Worm (Caenorhabditis elegans) whole organism, late embryonic: Measurements from ENCODE around the gene ZC196.3.
"Not testable (repeated sequence)": the region's sequence is repeated elsewhere in the genome, so short reads cannot be mapped to it uniquely, and the experiment has no call there.

Source experiments
- F13H6.1 ChIP-seq: sonication (generic microtip); optimal IDR thresholded peaks from 2 replicates; lab custom pipeline; 2016; ENCODE audit warnings: missing genetic modification characterization, missing compliant biosample characterization
- K02D7.2 ChIP-seq: sonication (generic microtip); optimal IDR thresholded peaks from 2 replicates; lab custom pipeline; 2017; ENCODE audit warnings: mild to moderate bottlenecking, missing genetic modification characterization, missing compliant biosample characterization
- K09A11.1 ChIP-seq: sonication (generic microtip); optimal IDR thresholded peaks from 2 replicates; lab custom pipeline; 2017; ENCODE audit warnings: antibody characterized with exemption, mild to moderate bottlenecking, missing genetic modification characterization, missing compliant biosample characterization; ENCODE audit not compliant: insufficient read depth
- ama-1 ChIP-seq: fragments of 150-350 bp; optimal IDR thresholded peaks from 2 replicates; lab custom pipeline; 2014
- ceh-18 ChIP-seq: sonication (generic microtip); optimal IDR thresholded peaks from 2 replicates; lab custom pipeline; 2016; ENCODE audit warnings: missing genetic modification characterization, missing compliant biosample characterization
- ceh-2 ChIP-seq: sonication (generic microtip); optimal IDR thresholded peaks from 2 replicates; lab custom pipeline; 2016; ENCODE audit warnings: missing genotype, missing genetic modification characterization, missing compliant biosample characterization
- ceh-34 ChIP-seq: sonication (generic microtip); optimal IDR thresholded peaks from 2 replicates; lab custom pipeline; 2016; ENCODE audit warnings: mild to moderate bottlenecking, missing genetic modification characterization, missing compliant biosample characterization
- ceh-48 ChIP-seq: sonication (generic microtip); optimal IDR thresholded peaks from 2 replicates; lab custom pipeline; 2016; ENCODE audit warnings: missing genetic modification characterization, inconsistent platforms, missing compliant biosample characterization
- ceh-9 ChIP-seq: sonication (generic microtip); optimal IDR thresholded peaks from 2 replicates; lab custom pipeline; 2016; ENCODE audit warnings: mild to moderate bottlenecking, missing genetic modification characterization, inconsistent platforms, missing compliant biosample characterization
- dmd-4 ChIP-seq: sonication (generic microtip); optimal IDR thresholded peaks from 2 replicates; lab custom pipeline; 2016; ENCODE audit warnings: borderline replicate concordance, missing genetic modification characterization, missing compliant biosample characterization
- elt-2 ChIP-seq: sonication (generic microtip); optimal IDR thresholded peaks from 2 replicates; lab custom pipeline; 2016; ENCODE audit warnings: missing genetic modification reagents, missing genetic modification characterization, missing compliant biosample characterization
- fkh-10 ChIP-seq: fragments of 150-350 bp; optimal IDR thresholded peaks from 2 replicates; lab custom pipeline; 2014; ENCODE audit warnings: missing biosample characterization, missing genetic modification reagents, missing genetic modification characterization
- gmeb-2 ChIP-seq: sonication (generic microtip); optimal IDR thresholded peaks from 2 replicates; lab custom pipeline; 2016; ENCODE audit warnings: missing genetic modification characterization, inconsistent platforms, missing compliant biosample characterization
- hlh-13 ChIP-seq: fragments of 200-800 bp; sonication (Bioruptor generic); optimal IDR thresholded peaks from 2 replicates; lab custom pipeline; 2018; ENCODE audit warnings: mild to moderate bottlenecking, missing genetic modification characterization, missing compliant biosample characterization
- hlh-15 ChIP-seq: sonication (generic microtip); optimal IDR thresholded peaks from 2 replicates; lab custom pipeline; 2016; ENCODE audit warnings: missing genetic modification characterization, missing compliant biosample characterization
- hlh-30 ChIP-seq: sonication (generic microtip); optimal IDR thresholded peaks from 2 replicates; lab custom pipeline; 2017; ENCODE audit warnings: antibody characterized with exemption, missing genetic modification characterization, missing compliant biosample characterization; ENCODE audit not compliant: insufficient read depth
- lim-6 ChIP-seq: sonication (generic microtip); optimal IDR thresholded peaks from 2 replicates; lab custom pipeline; 2016; ENCODE audit warnings: missing genetic modification characterization, missing compliant biosample characterization
- mec-3 ChIP-seq: sonication (generic microtip); optimal IDR thresholded peaks from 2 replicates; lab custom pipeline; 2016; ENCODE audit warnings: borderline replicate concordance, missing genetic modification characterization, missing compliant biosample characterization
- nhr-11 ChIP-seq: fragments of 150-350 bp; optimal IDR thresholded peaks from 2 replicates; lab custom pipeline; 2014; ENCODE audit warnings: missing biosample characterization, missing genetic modification characterization
- nhr-232 ChIP-seq: sonication (generic microtip); optimal IDR thresholded peaks from 2 replicates; lab custom pipeline; 2016; ENCODE audit warnings: missing genetic modification characterization, missing compliant biosample characterization
- pag-3 ChIP-seq: sonication (generic microtip); optimal IDR thresholded peaks from 2 replicates; lab custom pipeline; 2016; ENCODE audit warnings: missing compliant biosample characterization, missing genetic modification characterization, borderline replicate concordance
- pat-9 ChIP-seq: fragments of 200-800 bp; sonication (Bioruptor generic); optimal IDR thresholded peaks from 2 replicates; lab custom pipeline; 2018; ENCODE audit warnings: mild to moderate bottlenecking, missing genetic modification characterization, moderate library complexity, missing compliant biosample characterization
- pax-1 ChIP-seq: fragments of 150-350 bp; optimal IDR thresholded peaks from 2 replicates; lab custom pipeline; 2014; ENCODE audit warnings: missing biosample characterization, missing genetic modification characterization
- pha-2 ChIP-seq: sonication (generic microtip); optimal IDR thresholded peaks from 2 replicates; lab custom pipeline; 2017; ENCODE audit warnings: mild to moderate bottlenecking, missing genetic modification characterization, missing compliant biosample characterization
- pqm-1 ChIP-seq: sonication (generic microtip); optimal IDR thresholded peaks from 2 replicates; lab custom pipeline; 2016; ENCODE audit warnings: missing genetic modification characterization, missing compliant biosample characterization
- sdc-2 ChIP-seq: sonication (generic microtip); optimal IDR thresholded peaks from 2 replicates; lab custom pipeline; 2016; ENCODE audit warnings: missing genotype, missing genetic modification characterization, missing compliant biosample characterization
- sox-4 ChIP-seq: sonication (generic microtip); optimal IDR thresholded peaks from 2 replicates; lab custom pipeline; 2017; ENCODE audit warnings: mild to moderate bottlenecking, missing genetic modification characterization, inconsistent platforms, missing compliant biosample characterization
- tbx-7 ChIP-seq: sonication (generic microtip); optimal IDR thresholded peaks from 2 replicates; lab custom pipeline; 2016; ENCODE audit warnings: missing genotype, missing genetic modification characterization, missing compliant biosample characterization
- ttx-3 ChIP-seq: sonication (generic microtip); optimal IDR thresholded peaks from 2 replicates; lab custom pipeline; 2016; ENCODE audit warnings: missing genetic modification reagents, missing genetic modification characterization, missing compliant biosample characterization
- unc-3 ChIP-seq, 2 experiments: fragments of 200-800 bp in 1 of 2; sonication (Bioruptor generic) in 1 of 2; sonication (generic microtip) in 1 of 2; conservative IDR thresholded peaks in 1 of 2; optimal IDR thresholded peaks in 1 of 2; 2 replicates each; pipeline versions ENCODE4 v1.3.6 to Lab custom; 2016 to 2022; ENCODE audit warnings: missing compliant biosample characterization in 2 of 2, missing genetic modification characterization in 2 of 2, missing genetic modification reagents in 1 of 2
- unc-42 ChIP-seq: sonication (generic microtip); optimal IDR thresholded peaks from 2 replicates; lab custom pipeline; 2016; ENCODE audit warnings: missing genotype, missing genetic modification characterization, missing compliant biosample characterization
- unc-86 ChIP-seq: sonication (generic microtip); optimal IDR thresholded peaks from 2 replicates; lab custom pipeline; 2016; ENCODE audit warnings: missing genetic modification characterization, missing compliant biosample characterization
- zip-5 ChIP-seq: sonication (generic microtip); optimal IDR thresholded peaks from 2 replicates; lab custom pipeline; 2016; ENCODE audit warnings: missing genetic modification characterization, missing compliant biosample characterization
- ztf-16 ChIP-seq: sonication (generic microtip); optimal IDR thresholded peaks from 2 replicates; lab custom pipeline; 2017; ENCODE audit warnings: missing genetic modification characterization, missing compliant biosample characterization

The ZC196.3 gene

ce11 chrV:8736369-8736768 lies at the start of gene ZC196.3:
TSS of gene ZC196.3 (plus strand) at chrV:8736669.
- TF ChIP-seq tbx-7 (tag; lab: Kevin White, UChicago) (no peak), lim-6 (tag; lab: Kevin White, UChicago) (no peak), pag-3 (tag; lab: Kevin White, UChicago) (no peak), pat-9 (no peak), dmd-4 (tag; lab: Kevin White, UChicago) (no peak), mec-3 (no peak), sox-4 (tag; lab: Kevin White, UChicago) (no peak), nhr-11 (no peak), ama-1 (lab: Kevin White, UChicago) (no peak)

- no peak for TF ChIP-seq mec-3
- TF ChIP-seq unc-3 (GFP tag; conservative IDR thresholded peaks at IDR 0.05; lab: Robert Waterston, UW): no peak
- no peak for TF ChIP-seq unc-3 (tag; optimal IDR thresholded peaks at IDR 0.05; lab: Kevin White, UChicago)
- TF ChIP-seq unc-42: no peak
- no peak for TF ChIP-seq fkh-10 (GFP tag; lab: Kevin White, UChicago)
- TF ChIP-seq unc-86 (tag; lab: Kevin White, UChicago): no peak
- no peak for TF ChIP-seq lim-6 (tag; lab: Kevin White, UChicago)
- no peak for TF ChIP-seq pat-9
- TF ChIP-seq ceh-34: no peak
- TF ChIP-seq K09A11.1: no peak
- no peak for TF ChIP-seq hlh-30
- TF ChIP-seq hlh-13: no peak
Observed at ce11 chrV:8686764-8687163, 49.7 kb upstream of the ZC196.3 start, which contains the start of gene ZC190.7. TSS of gene ZC190.7 (minus strand) at chrV:8686864.

ce11 chrV:8687707-8688106 lies 48.8 kb upstream of the ZC196.3 start, which contains the start of gene ZC190.8:
TSS of gene ZC190.8 (minus strand) at chrV:8687807.
- no peak for TF ChIP-seq ceh-2
- no peak for TF ChIP-seq elt-2 (tag; lab: Kevin White, UChicago)
- no peak for TF ChIP-seq ceh-18 (tag; lab: Kevin White, UChicago)
- no peak for TF ChIP-seq sdc-2 (tag; lab: Kevin White, UChicago)
- TF ChIP-seq K02D7.2 (tag; lab: Kevin White, UChicago): no peak
- TF ChIP-seq dmd-4 (tag; lab: Kevin White, UChicago): no peak
- TF ChIP-seq hlh-15 (tag; lab: Kevin White, UChicago): no peak

ce11 chrV:8696218-8696617 lies 40.3 kb upstream of the ZC196.3 start, which contains the start of gene ZC190.10:
TSS of gene ZC190.10 (minus strand) at chrV:8696318.
- not testable (repeated sequence) for TF ChIP-seq ceh-9, pha-2, F13H6.1 (tag; lab: Kevin White, UChicago)

ce11 chrV:8711910-8712309 lies 24.6 kb upstream of the ZC196.3 start, which contains the start of gene ZC178.2:
TSS of gene ZC178.2 (minus strand) at chrV:8712010.
- TF ChIP-seq ttx-3 (tag; lab: Kevin White, UChicago) (no peak), ceh-48 (tag; lab: Kevin White, UChicago) (no peak), nhr-232 (tag; lab: Kevin White, UChicago) (no peak), pax-1 (tag; lab: Kevin White, UChicago) (no peak), ztf-16 (tag; lab: Kevin White, UChicago) (no peak), fkh-10 (GFP tag; lab: Kevin White, UChicago) (no peak), zip-5 (tag; lab: Kevin White, UChicago) (no peak), unc-3 (GFP tag; conservative IDR thresholded peaks at IDR 0.05; lab: Robert Waterston, UW) (no peak), unc-3 (tag; optimal IDR thresholded peaks at IDR 0.05; lab: Kevin White, UChicago) (no peak), gmeb-2 (tag; lab: Kevin White, UChicago) (no peak), pqm-1 (tag; lab: Kevin White, UChicago) (no peak), lim-6 (tag; lab: Kevin White, UChicago) (no peak), hlh-15 (tag; lab: Kevin White, UChicago) (no peak), pat-9 (no peak)
- TF ChIP-seq, all 69 proteins: peak for 0
